Worm (Caenorhabditis elegans): ENCODE measurements around the gene Y57G11C.28.

DNA sequence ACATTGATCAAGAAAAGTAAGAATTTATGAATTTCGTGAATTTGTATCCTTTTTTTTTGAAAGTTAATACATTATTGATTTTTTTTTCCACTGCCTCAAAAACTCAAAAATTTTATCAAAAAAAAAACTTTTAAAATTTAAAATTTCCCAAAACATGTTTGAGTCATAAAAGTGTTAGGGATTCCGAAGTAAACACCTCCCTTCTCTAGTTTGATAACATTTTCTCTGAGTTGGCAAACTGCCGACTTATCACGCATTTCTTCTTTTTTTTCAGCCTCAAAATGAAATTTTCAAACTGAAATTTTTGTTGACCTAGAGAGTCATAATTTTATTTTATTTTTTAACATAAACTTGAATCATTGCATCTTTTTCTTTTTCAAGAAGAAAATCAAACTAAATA lies 38.6 kb upstream of the Y57G11C.28 start:
- TF ChIP-seq dao-5 (tag; optimal IDR thresholded peaks at IDR 0.05) = no peak
- TF ChIP-seq W03F9.2 (tag; optimal IDR thresholded peaks at IDR 0.05) = no peak
- TF ChIP-seq him-1 (tag; optimal IDR thresholded peaks at IDR 0.05) = no peak

All from whole organism, L4/young adult.